Fruit fly (Drosophila melanogaster) whole organism, embryonic: Measurements from ENCODE around the gene CG1542.

Source experiments
- B-H1 ChIP-seq: fragments of 200-800 bp; sonication (Bioruptor generic); IDR thresholded peaks from 3 replicates; pipeline ENCODE4 v1.3.6; 2022; ENCODE audit warnings: missing biosample characterization, missing genetic modification characterization
- B-H2 ChIP-seq: fragments of 200-800 bp; sonication (Bioruptor generic); optimal IDR thresholded peaks from 2 replicates; lab custom pipeline; 2018; ENCODE audit warnings: missing biosample characterization, mild to moderate bottlenecking, missing genetic modification characterization
- Bdp1 ChIP-seq: fragments of 200-800 bp; sonication (Bioruptor generic); optimal IDR thresholded peaks from 3 replicates; lab custom pipeline; 2016; ENCODE audit warnings: missing biosample characterization, missing genetic modification characterization
- CG10366 ChIP-seq: fragments of 200-800 bp; sonication (Bioruptor generic); IDR thresholded peaks from 2 replicates; pipeline ENCODE4 v1.3.6; 2022; ENCODE audit warnings: missing biosample characterization, missing genetic modification characterization
- CG11456 ChIP-seq: fragments of 200-800 bp; sonication (Bioruptor generic); IDR thresholded peaks from 3 replicates; pipeline ENCODE4 v1.3.6; 2022; ENCODE audit warnings: missing biosample characterization, missing genetic modification characterization
- CG12071 ChIP-seq: fragments of 200-800 bp; sonication (Bioruptor generic); optimal IDR thresholded peaks from 3 replicates; lab custom pipeline; 2018; ENCODE audit warnings: missing biosample characterization, mild to moderate bottlenecking, missing genetic modification characterization
- CG1529 ChIP-seq: fragments of 200-800 bp; sonication (Bioruptor generic); optimal IDR thresholded peaks from 3 replicates; lab custom pipeline; 2018; ENCODE audit warnings: missing biosample characterization, missing genetic modification characterization
- CG15601 ChIP-seq: fragments of 200-800 bp; sonication (Bioruptor generic); optimal IDR thresholded peaks from 3 replicates; lab custom pipeline; 2019; ENCODE audit warnings: missing biosample characterization, mild to moderate bottlenecking, missing genetic modification characterization, moderate library complexity
- CG16863 ChIP-seq: fragments of 200-800 bp; sonication (Bioruptor generic); optimal IDR thresholded peaks from 3 replicates; lab custom pipeline; 2016; ENCODE audit warnings: missing biosample characterization, missing genetic modification characterization
- CG17359 ChIP-seq: fragments of 200-800 bp; sonication (Bioruptor generic); optimal IDR thresholded peaks from 3 replicates; lab custom pipeline; 2018; ENCODE audit warnings: missing biosample characterization, mild to moderate bottlenecking, missing genetic modification characterization, moderate library complexity
- CG18262 ChIP-seq: fragments of 200-800 bp; optimal IDR thresholded peaks from 3 replicates; lab custom pipeline; 2019; ENCODE audit warnings: missing biosample characterization, mild to moderate bottlenecking, missing genetic modification characterization, moderate library complexity
- CG1832 ChIP-seq: fragments of 200-800 bp; sonication (Bioruptor generic); optimal IDR thresholded peaks from 2 replicates; lab custom pipeline; 2017; ENCODE audit warnings: missing biosample characterization, mild to moderate bottlenecking, missing genetic modification characterization, inconsistent platforms
- CG30020 ChIP-seq: fragments of 200-800 bp; optimal IDR thresholded peaks from 2 replicates; lab custom pipeline; 2019; ENCODE audit warnings: missing biosample characterization, mild to moderate bottlenecking, missing genetic modification characterization, moderate library complexity
- CG4282 ChIP-seq: fragments of 200-800 bp; sonication (Bioruptor generic); optimal IDR thresholded peaks from 2 replicates; lab custom pipeline; 2016; ENCODE audit warnings: missing biosample characterization, missing genetic modification characterization
- CG4424 ChIP-seq: fragments of 200-800 bp; sonication (Bioruptor generic); optimal IDR thresholded peaks from 3 replicates; lab custom pipeline; 2016; ENCODE audit warnings: missing biosample characterization, missing genetic modification characterization
- CG5245 ChIP-seq: fragments of 200-800 bp; sonication (Bioruptor generic); optimal IDR thresholded peaks from 3 replicates; lab custom pipeline; 2016; ENCODE audit warnings: missing biosample characterization, missing genetic modification characterization
- CG6791 ChIP-seq: fragments of 200-800 bp; sonication (Bioruptor generic); IDR thresholded peaks from 3 replicates; pipeline ENCODE4 v1.3.6; 2022; ENCODE audit warnings: missing biosample characterization, missing genetic modification characterization; ENCODE audit not compliant: partially characterized antibody
- CG7987 ChIP-seq: fragments of 200-800 bp; sonication (Bioruptor generic); optimal IDR thresholded peaks from 2 replicates; lab custom pipeline; 2018; ENCODE audit warnings: missing biosample characterization, mild to moderate bottlenecking, missing genetic modification characterization, moderate library complexity
- CG8281 ChIP-seq: fragments of 200-800 bp; sonication (Bioruptor generic); optimal IDR thresholded peaks from 2 replicates; lab custom pipeline; 2018; ENCODE audit warnings: missing biosample characterization, mild to moderate bottlenecking, missing genetic modification characterization, moderate library complexity
- CG8388 ChIP-seq: fragments of 200-800 bp; sonication (Bioruptor generic); optimal IDR thresholded peaks from 2 replicates; lab custom pipeline; 2019; ENCODE audit warnings: missing biosample characterization, mild to moderate bottlenecking, missing genetic modification characterization, moderate library complexity
- CG8765 ChIP-seq: fragments of 200-800 bp; sonication (Bioruptor generic); IDR thresholded peaks from 2 replicates; pipeline ENCODE4 v1.3.6; 2022; ENCODE audit warnings: missing biosample characterization, missing genetic modification characterization
- CG9797 ChIP-seq: fragments of 200-800 bp; sonication (Bioruptor generic); optimal IDR thresholded peaks from 3 replicates; lab custom pipeline; 2018; ENCODE audit warnings: missing biosample characterization, mild to moderate bottlenecking, missing genetic modification characterization
- CHES-1-like ChIP-seq: fragments of 200-800 bp; sonication (Bioruptor generic); optimal IDR thresholded peaks from 2 replicates; lab custom pipeline; 2016; ENCODE audit warnings: missing biosample characterization, missing genetic modification characterization
- Deaf1 ChIP-seq: fragments of 200-800 bp; optimal IDR thresholded peaks from 3 replicates; lab custom pipeline; 2019; ENCODE audit warnings: missing biosample characterization, mild to moderate bottlenecking, missing genetic modification characterization, moderate library complexity
- Dfd ChIP-seq, 2 experiments: fragments of >200 bp; optimal IDR thresholded peaks; 2 replicates each; lab custom pipeline; 2017; ENCODE audit warnings: missing biosample characterization in 2 of 2, missing genetic modification characterization in 2 of 2
- E2f2 ChIP-seq: fragments of 200-800 bp; sonication (Bioruptor generic); IDR thresholded peaks from 2 replicates; pipeline ENCODE4 v1.3.6; 2022; ENCODE audit warnings: missing biosample characterization, missing genetic modification characterization
- Mad ChIP-seq: fragments of 200-800 bp; sonication (Bioruptor generic); optimal IDR thresholded peaks from 2 replicates; lab custom pipeline; 2016; ENCODE audit warnings: missing biosample characterization, missing genetic modification characterization
- Myb ChIP-seq: fragments of 200-800 bp; sonication (Bioruptor generic); optimal IDR thresholded peaks from 2 replicates; lab custom pipeline; 2016; ENCODE audit warnings: missing biosample characterization, missing genetic modification characterization
- Rx ChIP-seq: fragments of 200-800 bp; sonication (Bioruptor generic); IDR thresholded peaks from 2 replicates; pipeline ENCODE4 v1.3.6; 2022; ENCODE audit warnings: missing biosample characterization, missing genetic modification characterization
- Trl ChIP-seq, 3 experiments: fragments of >200 bp in 2 of 3; fragments of 200-800 bp in 1 of 3; sonication (Bioruptor generic) in 1 of 3; optimal IDR thresholded peaks; 2 replicates in 1 of 3; 3 replicates in 2 of 3; lab custom pipeline; 2016 to 2017; ENCODE audit warnings: missing biosample characterization in 1 of 3, missing genetic modification characterization in 1 of 3
- al ChIP-seq: fragments of 200-800 bp; sonication (Bioruptor generic); IDR thresholded peaks from 2 replicates; pipeline ENCODE4 v1.3.6; 2022; ENCODE audit warnings: missing biosample characterization, missing genetic modification characterization
- aop ChIP-seq: fragments of 200-800 bp; sonication (Bioruptor generic); IDR thresholded peaks from 2 replicates; pipeline ENCODE4 v1.3.6; 2022; ENCODE audit warnings: missing biosample characterization, missing genetic modification characterization
- br ChIP-seq: fragments of >200 bp; optimal IDR thresholded peaks from 2 replicates; lab custom pipeline; 2017
- da ChIP-seq: fragments of 200-800 bp; sonication (Bioruptor generic); optimal IDR thresholded peaks from 2 replicates; lab custom pipeline; 2016; ENCODE audit warnings: missing biosample characterization, missing genetic modification characterization
- dan ChIP-seq: fragments of 200-800 bp; sonication (Bioruptor generic); IDR thresholded peaks from 2 replicates; pipeline ENCODE4 v1.3.6; 2022; ENCODE audit warnings: missing biosample characterization, missing genetic modification characterization
- dmrt99B ChIP-seq: fragments of 200-800 bp; sonication (Bioruptor generic); optimal IDR thresholded peaks from 2 replicates; lab custom pipeline; 2018; ENCODE audit warnings: missing biosample characterization, mild to moderate bottlenecking, missing genetic modification characterization, moderate library complexity
- emc ChIP-seq: fragments of 200-800 bp; sonication (Bioruptor generic); optimal IDR thresholded peaks from 2 replicates; lab custom pipeline; 2016; ENCODE audit warnings: missing biosample characterization, missing genetic modification characterization
- fd96Cb ChIP-seq: fragments of 200-800 bp; sonication (Bioruptor generic); optimal IDR thresholded peaks from 2 replicates; lab custom pipeline; 2018; ENCODE audit warnings: missing biosample characterization, mild to moderate bottlenecking, missing genetic modification characterization, moderate library complexity
- fru ChIP-seq: fragments of >200 bp; optimal IDR thresholded peaks from 2 replicates; lab custom pipeline; 2017
- lov ChIP-seq, 2 experiments: fragments of 200-800 bp in 1 of 2; fragments of >200 bp in 1 of 2; sonication (Bioruptor generic) in 1 of 2; IDR thresholded peaks in 1 of 2; optimal IDR thresholded peaks in 1 of 2; 2 replicates in 1 of 2; 3 replicates in 1 of 2; pipeline versions ENCODE4 v1.3.6 to Lab custom; 2017 to 2022; ENCODE audit warnings: missing biosample characterization in 1 of 2, missing genetic modification characterization in 1 of 2
- mld ChIP-seq: fragments of 200-800 bp; sonication (Bioruptor generic); IDR thresholded peaks from 3 replicates; pipeline ENCODE4 v1.3.6; 2022; ENCODE audit warnings: missing biosample characterization, missing genetic modification characterization; ENCODE audit not compliant: partially characterized antibody
- oc ChIP-seq: fragments of 200-800 bp; sonication (Bioruptor generic); optimal IDR thresholded peaks from 2 replicates; lab custom pipeline; 2018; ENCODE audit warnings: missing biosample characterization, mild to moderate bottlenecking, missing genetic modification characterization, moderate library complexity
- otp ChIP-seq: fragments of 200-800 bp; sonication (Bioruptor generic); IDR thresholded peaks from 3 replicates; pipeline ENCODE4, ENCODE4 v1.3.6; 2022; ENCODE audit warnings: missing biosample characterization, missing genetic modification characterization
- pb ChIP-seq: fragments of 200-800 bp; sonication (Bioruptor generic); optimal IDR thresholded peaks from 3 replicates; lab custom pipeline; 2016; ENCODE audit warnings: missing biosample characterization, missing genetic modification characterization
- pita ChIP-seq: fragments of 200-800 bp; sonication (Bioruptor generic); optimal IDR thresholded peaks from 2 replicates; lab custom pipeline; 2017; ENCODE audit warnings: missing biosample characterization, mild to moderate bottlenecking, missing genetic modification characterization
- pros ChIP-seq: fragments of 200-800 bp; sonication (Bioruptor generic); optimal IDR thresholded peaks from 3 replicates; lab custom pipeline; 2019; ENCODE audit warnings: missing biosample characterization, mild to moderate bottlenecking, missing genetic modification characterization, moderate library complexity
- sens-2 ChIP-seq: fragments of 200-800 bp; sonication (Bioruptor generic); IDR thresholded peaks from 2 replicates; pipeline ENCODE4 v1.3.6; 2022; ENCODE audit warnings: missing biosample characterization, missing genetic modification characterization
- tna ChIP-seq: fragments of 200-800 bp; sonication (Bioruptor generic); IDR thresholded peaks from 2 replicates; pipeline ENCODE4 v1.3.6; 2022; ENCODE audit warnings: missing biosample characterization, missing genetic modification characterization; ENCODE audit not compliant: partially characterized antibody
- ttk ChIP-seq: fragments of 200-800 bp; sonication (Bioruptor generic); IDR thresholded peaks from 2 replicates; pipeline ENCODE4 v2.1.2; 2022; ENCODE audit warnings: missing biosample characterization, missing genetic modification characterization
- twi ChIP-seq: fragments of 200-800 bp; optimal IDR thresholded peaks from 2 replicates; lab custom pipeline; 2019; ENCODE audit warnings: missing biosample characterization, mild to moderate bottlenecking, missing genetic modification characterization, moderate library complexity
- wek ChIP-seq: fragments of 200-800 bp; sonication (Bioruptor generic); optimal IDR thresholded peaks from 3 replicates; lab custom pipeline; 2018; ENCODE audit warnings: missing biosample characterization, mild to moderate bottlenecking, missing genetic modification characterization, moderate library complexity
- zen2 ChIP-seq: fragments of 200-800 bp; sonication (Bioruptor generic); IDR thresholded peaks from 3 replicates; pipeline ENCODE4 v1.3.6; 2022; ENCODE audit warnings: missing biosample characterization, missing genetic modification characterization; ENCODE audit not compliant: partially characterized antibody

The CG1542 gene

dm6 chr3R:31241109-31241508 lies 27.9 kb downstream of the CG1542 start (continued):
- TF ChIP-seq CG18262 (tag; lab: Kevin White, UChicago) (no peak), CG1529 (GFP tag; lab: Kevin White, UChicago) (no peak), fru (lab: Kevin White, UChicago) (no peak), emc (no peak), twi (no peak), dan (GFP tag; lab: Robert Waterston, UW) (no peak), CG12071 (GFP tag; lab: Kevin White, UChicago) (peak; percentile 10), Rx (GFP tag; lab: Robert Waterston, UW) (no peak), br (lab: Kevin White, UChicago) (no peak), Bdp1 (no peak), ttk (GFP tag; lab: Robert Waterston, UW) (no peak), E2f2 (no peak), CG1832 (GFP tag; lab: Kevin White, UChicago) (no peak), CG5245 (GFP tag; lab: Kevin White, UChicago) (no peak), pros (GFP tag; lab: Kevin White, UChicago) (peak; percentile 63), otp (GFP tag; lab: Robert Waterston, UW) (0 out of 3 replicates have a peak, but pooled peaks have one; percentile 25), oc (tag; lab: Kevin White, UChicago) (peak; percentile 61), B-H1 (GFP tag; lab: Robert Waterston, UW) (no peak), CG8281 (peak; percentile 59), CG4424 (GFP tag; lab: Kevin White, UChicago) (no peak), al (no peak), wek (GFP tag; lab: Kevin White, UChicago) (no peak), Mad (GFP tag; lab: Kevin White, UChicago) (no peak), pb (GFP tag; lab: Kevin White, UChicago) (no peak), pita (GFP tag; lab: Kevin White, UChicago) (no peak), CG16863 (GFP tag; lab: Kevin White, UChicago) (no peak), CG9797 (GFP tag; lab: Kevin White, UChicago) (no peak), CG8388 (GFP tag; lab: Kevin White, UChicago) (no peak), da (GFP tag; lab: Kevin White, UChicago) (no peak), CG7987 (no peak), CHES-1-like (no peak), CG4282 (GFP tag; lab: Kevin White, UChicago) (no peak), mld (GFP tag; lab: Robert Waterston, UW) (no peak), CG17359 (tag; lab: Kevin White, UChicago) (no peak), CG15601 (peak; percentile 11), B-H2 (GFP tag; lab: Kevin White, UChicago) (no peak), dmrt99B (tag; lab: Kevin White, UChicago) (peak; percentile 17), lov (optimal IDR thresholded peaks at IDR 0.05; lab: Kevin White, UChicago) (no peak), lov (GFP tag; IDR thresholded peaks at IDR 0.05; lab: Robert Waterston, UW) (no peak), fd96Cb (no peak), CG8765 (GFP tag; lab: Robert Waterston, UW) (no peak), tna (GFP tag; lab: Robert Waterston, UW) (no peak), CG10366 (GFP tag; lab: Robert Waterston, UW) (no peak), Dfd (GFP tag; optimal IDR thresholded peaks at IDR 0.05; lab: Kevin White, UChicago) (no peak), aop (no peak), Deaf1 (tag; lab: Kevin White, UChicago) (no peak), Myb (GFP tag; lab: Kevin White, UChicago) (no peak), CG11456 (GFP tag; lab: Robert Waterston, UW) (no peak), CG6791 (GFP tag; lab: Robert Waterston, UW) (no peak), zen2 (no peak), sens-2 (GFP tag; lab: Robert Waterston, UW) (no peak), Trl (optimal IDR thresholded peaks at IDR 0.05; lab: Kevin White, UChicago) (no peak), Trl (GFP tag; optimal IDR thresholded peaks at IDR 0.05; lab: Kevin White, UChicago) (no peak), CG30020 (tag; lab: Kevin White, UChicago) (no peak)
